Worm (Caenorhabditis elegans) whole organism, mixed stage, embryonic: ENCODE data around the gene col-101.

Experiments
- mep-1 ChIP-seq: fragments of 150-350 bp; optimal IDR thresholded peaks from 2 replicates; lab custom pipeline; 2017; ENCODE audit warnings: missing biosample characterization, missing genetic modification reagents, missing genetic modification characterization, inconsistent platforms
- nhr-28 ChIP-seq: fragments of 150-350 bp; optimal IDR thresholded peaks from 2 replicates; lab custom pipeline; 2014; ENCODE audit warnings: missing biosample characterization, missing genetic modification characterization

ce11 chrIV:294737-295136, 32.1 kb downstream of the col-101 start:
- TF ChIP-seq nhr-28: no peak
- no peak for TF ChIP-seq mep-1 (tag; lab: Kevin White, UChicago)
